Fruit fly (Drosophila melanogaster): Measurements from ENCODE around the gene yps.

- no peak for TF ChIP-seq Crg-1 (GFP tag; optimal IDR thresholded peaks at IDR 0.05)
- TF ChIP-seq CG33017 (tag; optimal IDR thresholded peaks at IDR 0.05) = no peak
- no peak for TF ChIP-seq cnc (optimal IDR thresholded peaks at IDR 0.05)
Observed at dm6 chr3L:12084969-12085690, 39.8 kb downstream of the yps start.

Measured in whole organism, adult.